Fruit fly (Drosophila melanogaster): Measurements from ENCODE around the gene CG14695.

Gene CG14695

dm6 chr3R:10854243-10854874 is 24.8 kb downstream of the CG14695 start, which contains the start of the genes CG6567 and CG4511:
TSS of gene CG6567 (minus strand) at chr3R:10854451.
TSS of gene CG4511 (plus strand) at chr3R:10854501.
- TF ChIP-seq CG8301 (tag; optimal IDR thresholded peaks at IDR 0.05) (no peak), CG32121 (GFP tag; IDR thresholded peaks at IDR 0.05) (no peak), Snoo (tag; optimal IDR thresholded peaks at IDR 0.05) (no peak), CG4496 (GFP tag; IDR thresholded peaks at IDR 0.05) (0 out of 3 replicates have a peak, but pooled peaks have one; percentile 35), CG10348 (GFP tag; IDR thresholded peaks at IDR 0.05) (no peak), CG14655 (GFP tag; optimal IDR thresholded peaks at IDR 0.05) (no peak), CG15710 (tag; optimal IDR thresholded peaks at IDR 0.05) (no peak), CG17806 (tag; optimal IDR thresholded peaks at IDR 0.05) (no peak), CG8159 (tag; optimal IDR thresholded peaks at IDR 0.05) (no peak), EcR (GFP tag; optimal IDR thresholded peaks at IDR 0.05) (peak; percentile 32), Ets98B (GFP tag; IDR thresholded peaks at IDR 0.05) (no peak)

dm6 chr3R:10852232-10852774 is 26.8 kb downstream of the CG14695 start, which contains the start of gene CG4565:
TSS of gene CG4565 (plus strand) at chr3R:10852724.
- TF ChIP-seq CG4496 (GFP tag; IDR thresholded peaks at IDR 0.05), result no peak
- no peak for TF ChIP-seq CG12605 (GFP tag; IDR thresholded peaks at IDR 0.05)
- TF ChIP-seq EcR (GFP tag; optimal IDR thresholded peaks at IDR 0.05), result peak; percentile 13

dm6 chr3R:10850636-10851035 is 28.5 kb downstream of the CG14695 start:
- TF ChIP-seq CG4496 (GFP tag; IDR thresholded peaks at IDR 0.05) (no peak), CG14655 (GFP tag; optimal IDR thresholded peaks at IDR 0.05) (no peak), D1 (tag; optimal IDR thresholded peaks at IDR 0.05) (no peak), fd96Ca (GFP tag; IDR thresholded peaks at IDR 0.05) (no peak; the same call in 2 of the 3 replicates), Snoo (tag; optimal IDR thresholded peaks at IDR 0.05) (no peak), Ets98B (GFP tag; IDR thresholded peaks at IDR 0.05) (no peak), CG12605 (GFP tag; IDR thresholded peaks at IDR 0.05) (no peak), CG15710 (tag; optimal IDR thresholded peaks at IDR 0.05) (no peak), CG34367 (tag; optimal IDR thresholded peaks at IDR 0.05) (no peak)

dm6 chr3R:10849515-10849973 is 29.6 kb downstream of the CG14695 start, which contains the start of gene CG42394:
TSS of gene CG42394 (plus strand) at chr3R:10849825.
- TF ChIP-seq CG15710 (tag; optimal IDR thresholded peaks at IDR 0.05) (peak; percentile 91), EcR (GFP tag; optimal IDR thresholded peaks at IDR 0.05) (peak; percentile 76), CG8301 (tag; optimal IDR thresholded peaks at IDR 0.05) (peak; percentile 96), D1 (tag; optimal IDR thresholded peaks at IDR 0.05) (peak; percentile 98), CG13204 (GFP tag; optimal IDR thresholded peaks at IDR 0.05) (peak; percentile 62), fd96Ca (GFP tag; IDR thresholded peaks at IDR 0.05) (peak; percentile 88; the same call in 2 of the 3 replicates), CG12605 (GFP tag; IDR thresholded peaks at IDR 0.05) (peak; percentile 90), Ets98B (GFP tag; IDR thresholded peaks at IDR 0.05) (peak; percentile 94), CG10348 (GFP tag; IDR thresholded peaks at IDR 0.05) (peak; percentile 52), CG32121 (GFP tag; IDR thresholded peaks at IDR 0.05) (peak; percentile 95), Pif1B (GFP tag; optimal IDR thresholded peaks at IDR 0.05) (peak; percentile 93), rn (GFP tag; IDR thresholded peaks at IDR 0.05) (peak; percentile 83), Snoo (tag; optimal IDR thresholded peaks at IDR 0.05) (peak; percentile 95), CG4496 (GFP tag; IDR thresholded peaks at IDR 0.05) (peak; percentile 95), Pif1A (GFP tag; optimal IDR thresholded peaks at IDR 0.05) (peak; percentile 85), CG8159 (tag; optimal IDR thresholded peaks at IDR 0.05) (peak; percentile 97), CG14655 (GFP tag; optimal IDR thresholded peaks at IDR 0.05) (peak; percentile 99), CG9948 (tag; optimal IDR thresholded peaks at IDR 0.05) (peak; percentile 98), CG34367 (tag; optimal IDR thresholded peaks at IDR 0.05) (peak; percentile 91), gl (tag; optimal IDR thresholded peaks at IDR 0.05) (peak; percentile 80), CG17806 (tag; optimal IDR thresholded peaks at IDR 0.05) (peak; percentile 98)

dm6 chr3R:10842422-10842821 is 36.7 kb downstream of the CG14695 start:
- TF ChIP-seq CG4496 (GFP tag; IDR thresholded peaks at IDR 0.05) (no peak), fd96Ca (GFP tag; IDR thresholded peaks at IDR 0.05) (no peak), CG12605 (GFP tag; IDR thresholded peaks at IDR 0.05) (no peak), CG8159 (tag; optimal IDR thresholded peaks at IDR 0.05) (peak; percentile 52), Ets98B (GFP tag; IDR thresholded peaks at IDR 0.05) (no peak), CG34367 (tag; optimal IDR thresholded peaks at IDR 0.05) (peak; percentile 32), Pif1A (GFP tag; optimal IDR thresholded peaks at IDR 0.05) (no peak), CG10348 (GFP tag; IDR thresholded peaks at IDR 0.05) (no peak), Pif1B (GFP tag; optimal IDR thresholded peaks at IDR 0.05) (no peak), CG9948 (tag; optimal IDR thresholded peaks at IDR 0.05) (peak; percentile 37), CG8301 (tag; optimal IDR thresholded peaks at IDR 0.05) (peak; percentile 47), CG15710 (tag; optimal IDR thresholded peaks at IDR 0.05) (peak; percentile 44), gl (tag; optimal IDR thresholded peaks at IDR 0.05) (peak; percentile 11), EcR (GFP tag; optimal IDR thresholded peaks at IDR 0.05) (no peak), D1 (tag; optimal IDR thresholded peaks at IDR 0.05) (no peak), CG17806 (tag; optimal IDR thresholded peaks at IDR 0.05) (peak; percentile 42), rn (GFP tag; IDR thresholded peaks at IDR 0.05) (no peak), Snoo (tag; optimal IDR thresholded peaks at IDR 0.05) (no peak), CG14655 (GFP tag; optimal IDR thresholded peaks at IDR 0.05) (peak; percentile 75), CG13204 (GFP tag; optimal IDR thresholded peaks at IDR 0.05) (peak; percentile 42), CG32121 (GFP tag; IDR thresholded peaks at IDR 0.05) (no peak)
